Worm (Caenorhabditis elegans): Measurements from ENCODE around the gene tag-250.

ce11 chrIII:7933235-7933634 is 8.5 kb upstream of the tag-250 start, which contains the start of gene ran-2:
- TF ChIP-seq ama-1 (optimal IDR thresholded peaks at IDR 0.05), result no peak
- TF ChIP-seq flt-1 (GFP tag; IDR thresholded peaks at IDR 0.05), result no peak
- no peak for TF ChIP-seq aly-1 (tag; optimal IDR thresholded peaks at IDR 0.05)
- no peak for TF ChIP-seq hnd-1 (tag; optimal IDR thresholded peaks at IDR 0.05)
- TF ChIP-seq tra-4 (tag; optimal IDR thresholded peaks at IDR 0.05), result no peak
- TF ChIP-seq F13C5.2 (tag; optimal IDR thresholded peaks at IDR 0.05), result no peak
- TF ChIP-seq ets-7 (tag; optimal IDR thresholded peaks at IDR 0.05), result no peak
- no peak for TF ChIP-seq hmg-4 (GFP tag; optimal IDR thresholded peaks at IDR 0.05)
- no peak for TF ChIP-seq B0310.2 (tag; optimal IDR thresholded peaks at IDR 0.05)
- TF ChIP-seq pes-1 (GFP tag; IDR thresholded peaks at IDR 0.05), result no peak
